Fruit fly (Drosophila melanogaster) Kc167 (cell line): Measurements from ENCODE around the gene CG15483.

Source experiments
- Myc ChIP-seq: fragments of >200 bp; optimal IDR thresholded peaks from 2 replicates; lab custom pipeline; 2017; ENCODE audit warnings: missing external identifiers
- Sin3A ChIP-seq: fragments of >200 bp; optimal IDR thresholded peaks from 2 replicates; lab custom pipeline; 2018; ENCODE audit warnings: missing external identifiers
- h ChIP-seq: fragments of >200 bp; optimal IDR thresholded peaks from 3 replicates; lab custom pipeline; 2018; ENCODE audit warnings: missing external identifiers
- insv ChIP-seq: fragments of >200 bp; optimal IDR thresholded peaks from 3 replicates; lab custom pipeline; 2018; ENCODE audit warnings: missing external identifiers
- psq ChIP-seq: fragments of >200 bp; optimal IDR thresholded peaks from 2 replicates; lab custom pipeline; 2017; ENCODE audit warnings: missing external identifiers
- ttk ChIP-seq: sonication (Bioruptor generic); optimal IDR thresholded peaks from 2 replicates; lab custom pipeline; 2017; ENCODE audit warnings: missing external identifiers

Gene CG15483

dm6 chr2L:12761740-12762139 is at the start of gene CG15483:
Gene CG15483, minus strand, starts transcription at chr2L:12761840.
- TF ChIP-seq insv: no peak
- TF ChIP-seq h: no peak
- no peak for TF ChIP-seq Sin3A (lab: Kevin White, UChicago)
- TF ChIP-seq ttk (lab: Kevin White, UChicago): no peak
- TF ChIP-seq Myc (lab: Kevin White, UChicago): no peak
- TF ChIP-seq psq: no peak

dm6 chr2L:12803461-12803860 is 41.8 kb upstream of the CG15483 start:
- TF ChIP-seq psq: no peak
- no peak for TF ChIP-seq ttk (lab: Kevin White, UChicago)
- TF ChIP-seq Sin3A (lab: Kevin White, UChicago): no peak
- no peak for TF ChIP-seq Myc (lab: Kevin White, UChicago)
- TF ChIP-seq h: no peak

- TF ChIP-seq psq: no peak
- TF ChIP-seq insv: no peak
- TF ChIP-seq ttk (lab: Kevin White, UChicago): no peak
- no peak for TF ChIP-seq h
- no peak for TF ChIP-seq Myc (lab: Kevin White, UChicago)
- no peak for TF ChIP-seq Sin3A (lab: Kevin White, UChicago)
Observed at dm6 chr2L:12780624-12781023, 19.0 kb upstream of the CG15483 start.

- no peak for TF ChIP-seq psq
- TF ChIP-seq Sin3A (lab: Kevin White, UChicago): no peak
- no peak for TF ChIP-seq ttk (lab: Kevin White, UChicago)
- TF ChIP-seq h: no peak
- no peak for TF ChIP-seq insv
- TF ChIP-seq Myc (lab: Kevin White, UChicago): no peak
Observed at dm6 chr2L:12771812-12772211, 10.2 kb upstream of the CG15483 start.

dm6 chr2L:12756417-12756816 is 5.2 kb downstream of the CG15483 start:
- no peak for TF ChIP-seq Sin3A (lab: Kevin White, UChicago)
- TF ChIP-seq h: no peak
- TF ChIP-seq psq: no peak
- TF ChIP-seq ttk (lab: Kevin White, UChicago): no peak
- no peak for TF ChIP-seq Myc (lab: Kevin White, UChicago)
- TF ChIP-seq insv: no peak

- TF ChIP-seq insv (no peak), h (no peak), Myc (lab: Kevin White, UChicago) (no peak), Sin3A (lab: Kevin White, UChicago) (no peak), ttk (lab: Kevin White, UChicago) (no peak), psq (no peak)
Observed at dm6 chr2L:12750060-12750459, 11.6 kb downstream of the CG15483 start.

dm6 chr2L:12721794-12722315 is 39.8 kb downstream of the CG15483 start, which contains the start of gene Pih1D1:
Gene Pih1D1, minus strand, starts transcription at chr2L:12721843.
- TF ChIP-seq ttk (lab: Kevin White, UChicago) (no peak), h (no peak), Sin3A (lab: Kevin White, UChicago) (no peak), Myc (lab: Kevin White, UChicago) (no peak), insv (no peak), psq (no peak)

- no peak for TF ChIP-seq h
- TF ChIP-seq ttk (lab: Kevin White, UChicago): peak; percentile 95
Observed at dm6 chr2L:12720430-12721396, 40.9 kb downstream of the CG15483 start.

- TF ChIP-seq psq: no peak
- TF ChIP-seq ttk (lab: Kevin White, UChicago): no peak
- no peak for TF ChIP-seq insv
- TF ChIP-seq Sin3A (lab: Kevin White, UChicago): no peak
- TF ChIP-seq Myc (lab: Kevin White, UChicago): no peak
- TF ChIP-seq h: no peak
Observed at dm6 chr2L:12719712-12720429, 41.8 kb downstream of the CG15483 start.

- TF ChIP-seq ttk (lab: Kevin White, UChicago): no peak
- TF ChIP-seq Sin3A (lab: Kevin White, UChicago): no peak
- no peak for TF ChIP-seq insv
- TF ChIP-seq Myc (lab: Kevin White, UChicago): no peak
- TF ChIP-seq psq: no peak
Observed at dm6 chr2L:12718437-12719376, 42.9 kb downstream of the CG15483 start, which contains the start of gene MRP. Gene MRP, plus strand, starts transcription at chr2L:12719045.

- TF ChIP-seq h (no peak), psq (no peak), ttk (lab: Kevin White, UChicago) (no peak), insv (no peak), Sin3A (lab: Kevin White, UChicago) (no peak), Myc (lab: Kevin White, UChicago) (no peak)
Observed at dm6 chr2L:12712852-12713251, 48.8 kb downstream of the CG15483 start, which contains the start of gene CG5787. Gene CG5787, minus strand, starts transcription at chr2L:12712952.
